Fruit fly (Drosophila melanogaster) whole organism, embryonic: Measurements from ENCODE around the gene SMSr.

Experiments used
- Abd-B ChIP-seq: fragments of 200-800 bp; sonication (Bioruptor generic); optimal IDR thresholded peaks from 2 replicates; lab custom pipeline; 2018; ENCODE audit warnings: missing biosample characterization, mild to moderate bottlenecking, missing genetic modification characterization, moderate library complexity
- BtbVII ChIP-seq: fragments of 200-800 bp; sonication (Bioruptor generic); optimal IDR thresholded peaks from 3 replicates; lab custom pipeline; 2017; ENCODE audit warnings: missing biosample characterization, mild to moderate bottlenecking, missing genetic modification characterization
- CG10321 ChIP-seq: fragments of 200-800 bp; sonication (Bioruptor generic); IDR thresholded peaks from 2 replicates; pipeline ENCODE4 v1.3.6; 2022; ENCODE audit warnings: missing biosample characterization, missing genetic modification characterization
- CG10654 ChIP-seq: fragments of 200-800 bp; sonication (Bioruptor generic); optimal IDR thresholded peaks from 2 replicates; lab custom pipeline; 2016; ENCODE audit warnings: missing biosample characterization, missing genetic modification characterization
- CG11504 ChIP-seq: fragments of 200-800 bp; sonication (Bioruptor generic); optimal IDR thresholded peaks from 3 replicates; lab custom pipeline; 2019; ENCODE audit warnings: missing biosample characterization, mild to moderate bottlenecking, missing genetic modification characterization, moderate library complexity
- CG12391 ChIP-seq: fragments of 200-800 bp; sonication (Bioruptor generic); optimal IDR thresholded peaks from 3 replicates; lab custom pipeline; 2018; ENCODE audit warnings: missing biosample characterization, mild to moderate bottlenecking, missing genetic modification characterization, moderate library complexity
- CG15601 ChIP-seq: fragments of 200-800 bp; sonication (Bioruptor generic); optimal IDR thresholded peaks from 3 replicates; lab custom pipeline; 2019; ENCODE audit warnings: missing biosample characterization, mild to moderate bottlenecking, missing genetic modification characterization, moderate library complexity
- CG17361 ChIP-seq: fragments of 200-800 bp; sonication (Bioruptor generic); IDR thresholded peaks from 3 replicates; pipeline ENCODE4 v1.3.6; 2022; ENCODE audit warnings: missing biosample characterization, missing genetic modification characterization
- CG17385 ChIP-seq: fragments of 200-800 bp; sonication (Bioruptor generic); optimal IDR thresholded peaks from 3 replicates; lab custom pipeline; 2018; ENCODE audit warnings: missing biosample characterization, mild to moderate bottlenecking, missing genetic modification characterization
- CG2120 ChIP-seq: fragments of 200-800 bp; sonication (Bioruptor generic); optimal IDR thresholded peaks from 3 replicates; lab custom pipeline; 2016; ENCODE audit warnings: missing biosample characterization, missing genetic modification characterization
- CG2712 ChIP-seq: fragments of 200-800 bp; optimal IDR thresholded peaks from 3 replicates; lab custom pipeline; 2019; ENCODE audit warnings: missing biosample characterization, mild to moderate bottlenecking, missing genetic modification characterization, moderate library complexity
- CG3163 ChIP-seq: fragments of 200-800 bp; sonication (Bioruptor generic); optimal IDR thresholded peaks from 3 replicates; lab custom pipeline; 2016; ENCODE audit warnings: missing biosample characterization, missing genetic modification characterization
- CG3995 ChIP-seq: fragments of 200-800 bp; sonication (Bioruptor generic); optimal IDR thresholded peaks from 3 replicates; lab custom pipeline; 2016; ENCODE audit warnings: missing biosample characterization, missing genetic modification characterization
- CG4707 ChIP-seq: fragments of 200-800 bp; sonication (Bioruptor generic); optimal IDR thresholded peaks from 2 replicates; lab custom pipeline; 2018; ENCODE audit warnings: missing biosample characterization, mild to moderate bottlenecking, missing genetic modification characterization, moderate library complexity
- CG6683 ChIP-seq: fragments of 200-800 bp; sonication (Bioruptor generic); optimal IDR thresholded peaks from 2 replicates; lab custom pipeline; 2017; ENCODE audit warnings: missing biosample characterization, mild to moderate bottlenecking, missing genetic modification characterization, missing genetic modification reagents
- CG7372 ChIP-seq: fragments of 200-800 bp; sonication (Bioruptor generic); IDR thresholded peaks from 2 replicates; pipeline ENCODE4 v1.3.6; 2022; ENCODE audit warnings: missing biosample characterization, missing genetic modification characterization
- CG8359 ChIP-seq: fragments of 200-800 bp; sonication (Bioruptor generic); optimal IDR thresholded peaks from 2 replicates; lab custom pipeline; 2017; ENCODE audit warnings: missing biosample characterization, mild to moderate bottlenecking, missing genetic modification characterization, borderline replicate concordance
- CG8765 ChIP-seq: fragments of 200-800 bp; sonication (Bioruptor generic); IDR thresholded peaks from 2 replicates; pipeline ENCODE4 v1.3.6; 2022; ENCODE audit warnings: missing biosample characterization, missing genetic modification characterization
- CG9437 ChIP-seq: fragments of 200-800 bp; sonication (Bioruptor generic); optimal IDR thresholded peaks from 2 replicates; lab custom pipeline; 2018; ENCODE audit warnings: missing biosample characterization, mild to moderate bottlenecking, missing genetic modification characterization
- CTCF ChIP-seq: fragments of 200-800 bp; sonication (Bioruptor generic); optimal IDR thresholded peaks from 2 replicates; lab custom pipeline; 2017; ENCODE audit warnings: missing biosample characterization, mild to moderate bottlenecking, missing genetic modification characterization, moderate library complexity
- CoRest ChIP-seq: fragments of 200-800 bp; sonication (Bioruptor generic); optimal IDR thresholded peaks from 3 replicates; lab custom pipeline; 2018; ENCODE audit warnings: missing biosample characterization, mild to moderate bottlenecking, missing genetic modification characterization, moderate library complexity
- D ChIP-seq, 2 experiments: fragments of 200-800 bp in 1 of 2; fragments of >200 bp in 1 of 2; sonication (Bioruptor generic) in 1 of 2; optimal IDR thresholded peaks; 2 replicates in 1 of 2; 3 replicates in 1 of 2; lab custom pipeline; 2017; ENCODE audit warnings: mild to moderate bottlenecking in 1 of 2, missing biosample characterization in 1 of 2, missing genetic modification characterization in 1 of 2, missing genetic modification reagents in 1 of 2
- D19A ChIP-seq: fragments of 200-800 bp; optimal IDR thresholded peaks from 3 replicates; lab custom pipeline; 2019; ENCODE audit warnings: missing biosample characterization, mild to moderate bottlenecking, missing genetic modification characterization, moderate library complexity
- Elba2 ChIP-seq: fragments of 200-800 bp; sonication (Bioruptor generic); optimal IDR thresholded peaks from 3 replicates; lab custom pipeline; 2016; ENCODE audit warnings: missing biosample characterization, missing genetic modification characterization
- Jarid2 ChIP-seq: fragments of 200-800 bp; sonication (Bioruptor generic); optimal IDR thresholded peaks from 3 replicates; lab custom pipeline; 2017; ENCODE audit warnings: mild to moderate bottlenecking, missing biosample characterization, missing genetic modification reagents, missing genetic modification characterization
- Nf-YA ChIP-seq: fragments of 200-800 bp; sonication (Bioruptor generic); IDR thresholded peaks from 2 replicates; pipeline ENCODE4 v1.3.6; 2022; ENCODE audit warnings: missing biosample characterization, missing genetic modification characterization
- Sox102F ChIP-seq: fragments of 200-800 bp; sonication (Bioruptor generic); optimal IDR thresholded peaks from 2 replicates; lab custom pipeline; 2018; ENCODE audit warnings: missing biosample characterization, mild to moderate bottlenecking, missing genetic modification characterization, moderate library complexity
- Sry-β ChIP-seq: fragments of 200-800 bp; sonication (Bioruptor generic); optimal IDR thresholded peaks from 2 replicates; lab custom pipeline; 2018; ENCODE audit warnings: missing biosample characterization, mild to moderate bottlenecking, missing genetic modification characterization, moderate library complexity
- Tbp ChIP-seq: fragments of >200 bp; optimal IDR thresholded peaks from 2 replicates; lab custom pipeline; 2018; ENCODE audit warnings: missing biosample characterization, missing genetic modification characterization
- aop ChIP-seq: fragments of 200-800 bp; sonication (Bioruptor generic); IDR thresholded peaks from 2 replicates; pipeline ENCODE4 v1.3.6; 2022; ENCODE audit warnings: missing biosample characterization, missing genetic modification characterization
- ase ChIP-seq: fragments of 200-800 bp; sonication (Bioruptor generic); IDR thresholded peaks from 3 replicates; pipeline ENCODE4 v1.3.6; 2022; ENCODE audit warnings: missing biosample characterization, missing genetic modification characterization
- chif ChIP-seq, 2 experiments: fragments of 200-800 bp; sonication (Bioruptor generic); optimal IDR thresholded peaks; 3 replicates each; lab custom pipeline; 2016; ENCODE audit warnings: missing biosample characterization in 2 of 2, missing genetic modification characterization in 2 of 2
- esg ChIP-seq: fragments of 200-800 bp; sonication (Bioruptor generic); conservative IDR thresholded peaks from 2 replicates; pipeline ENCODE4 v1.3.6; 2022; ENCODE audit warnings: missing biosample characterization, missing genetic modification characterization
- eyg ChIP-seq: fragments of 200-800 bp; sonication (Bioruptor generic); optimal IDR thresholded peaks from 3 replicates; lab custom pipeline; 2016; ENCODE audit warnings: missing biosample characterization, missing genetic modification characterization
- fd3F ChIP-seq: fragments of 200-800 bp; sonication (Bioruptor generic); optimal IDR thresholded peaks from 2 replicates; lab custom pipeline; 2018; ENCODE audit warnings: missing biosample characterization, mild to moderate bottlenecking, missing genetic modification characterization, moderate library complexity
- fd64A ChIP-seq: fragments of 200-800 bp; sonication (Bioruptor generic); optimal IDR thresholded peaks from 3 replicates; lab custom pipeline; 2018; ENCODE audit warnings: missing biosample characterization, mild to moderate bottlenecking, missing genetic modification characterization
- gfzf ChIP-seq: fragments of 200-800 bp; sonication (Bioruptor generic); optimal IDR thresholded peaks from 2 replicates; lab custom pipeline; 2016; ENCODE audit warnings: missing biosample characterization, mild to moderate bottlenecking, missing genetic modification characterization, moderate library complexity
- lov ChIP-seq, 2 experiments: fragments of 200-800 bp in 1 of 2; fragments of >200 bp in 1 of 2; sonication (Bioruptor generic) in 1 of 2; IDR thresholded peaks in 1 of 2; optimal IDR thresholded peaks in 1 of 2; 2 replicates in 1 of 2; 3 replicates in 1 of 2; pipeline versions ENCODE4 v1.3.6 to Lab custom; 2017 to 2022; ENCODE audit warnings: missing biosample characterization in 1 of 2, missing genetic modification characterization in 1 of 2
- nau ChIP-seq: fragments of 200-800 bp; sonication (Bioruptor generic); optimal IDR thresholded peaks from 3 replicates; lab custom pipeline; 2017; ENCODE audit warnings: missing biosample characterization, mild to moderate bottlenecking, missing genetic modification characterization, missing genetic modification reagents
- nerfin-2 ChIP-seq: fragments of 200-800 bp; sonication (Bioruptor generic); IDR thresholded peaks from 2 replicates; pipeline ENCODE4 v1.3.6; 2022; ENCODE audit warnings: missing biosample characterization, missing genetic modification characterization; ENCODE audit not compliant: partially characterized antibody
- otp ChIP-seq: fragments of 200-800 bp; sonication (Bioruptor generic); IDR thresholded peaks from 3 replicates; pipeline ENCODE4, ENCODE4 v1.3.6; 2022; ENCODE audit warnings: missing biosample characterization, missing genetic modification characterization
- scrt ChIP-seq: fragments of 200-800 bp; sonication (Bioruptor generic); optimal IDR thresholded peaks from 2 replicates; lab custom pipeline; 2018; ENCODE audit warnings: missing biosample characterization, mild to moderate bottlenecking, missing genetic modification characterization, moderate library complexity
- sens-2 ChIP-seq: fragments of 200-800 bp; sonication (Bioruptor generic); IDR thresholded peaks from 2 replicates; pipeline ENCODE4 v1.3.6; 2022; ENCODE audit warnings: missing biosample characterization, missing genetic modification characterization
- sisA ChIP-seq: fragments of 200-800 bp; sonication (Bioruptor generic); IDR thresholded peaks from 2 replicates; pipeline ENCODE4 v1.3.6; 2022; ENCODE audit warnings: missing biosample characterization, missing genetic modification characterization
- slbo ChIP-seq: fragments of 200-800 bp; sonication (Bioruptor generic); IDR thresholded peaks from 2 replicates; pipeline ENCODE4 v1.3.6; 2022; ENCODE audit warnings: missing biosample characterization, missing genetic modification characterization
- stwl ChIP-seq: fragments of 200-800 bp; sonication (Bioruptor generic); optimal IDR thresholded peaks from 3 replicates; lab custom pipeline; 2018; ENCODE audit warnings: missing biosample characterization, mild to moderate bottlenecking, missing genetic modification characterization, moderate library complexity
- tna ChIP-seq: fragments of 200-800 bp; sonication (Bioruptor generic); IDR thresholded peaks from 2 replicates; pipeline ENCODE4 v1.3.6; 2022; ENCODE audit warnings: missing biosample characterization, missing genetic modification characterization; ENCODE audit not compliant: partially characterized antibody
- ttk ChIP-seq: fragments of 200-800 bp; sonication (Bioruptor generic); IDR thresholded peaks from 2 replicates; pipeline ENCODE4 v2.1.2; 2022; ENCODE audit warnings: missing biosample characterization, missing genetic modification characterization
- vfl ChIP-seq: fragments of 200-800 bp; sonication (Bioruptor generic); optimal IDR thresholded peaks from 2 replicates; lab custom pipeline; 2016; ENCODE audit warnings: missing biosample characterization, missing genetic modification characterization
- zf30C ChIP-seq: fragments of 200-800 bp; sonication (Bioruptor generic); optimal IDR thresholded peaks from 3 replicates; lab custom pipeline; 2018; ENCODE audit warnings: missing biosample characterization, mild to moderate bottlenecking, missing genetic modification characterization

Gene SMSr

dm6 chr3L:7370231-7370882, 10.9 kb downstream of the SMSr start (continued):
- no peak for TF ChIP-seq CG12391 (tag; lab: Kevin White, UChicago)
- no peak for TF ChIP-seq Sry-β (GFP tag; lab: Kevin White, UChicago)
- no peak for TF ChIP-seq otp (GFP tag; lab: Robert Waterston, UW)
- TF ChIP-seq slbo (GFP tag; lab: Robert Waterston, UW): no peak
- no peak for TF ChIP-seq CG4707 (GFP tag; lab: Kevin White, UChicago)
- TF ChIP-seq nau (GFP tag; lab: Kevin White, UChicago): no peak
- TF ChIP-seq CG10321 (GFP tag; lab: Robert Waterston, UW): peak; percentile 96
- no peak for TF ChIP-seq CG11504 (tag; lab: Kevin White, UChicago)
- peak; percentile 95 for TF ChIP-seq CG17385 (GFP tag; lab: Kevin White, UChicago)
- TF ChIP-seq CG10654 (GFP tag; lab: Kevin White, UChicago): no peak
- TF ChIP-seq vfl: no peak
- TF ChIP-seq CG9437 (GFP tag; lab: Kevin White, UChicago): peak; percentile 93
- TF ChIP-seq ttk (GFP tag; lab: Robert Waterston, UW): no peak
- no peak for TF ChIP-seq aop (GFP tag; lab: Robert Waterston, UW)
- TF ChIP-seq sisA: no peak
- no peak for TF ChIP-seq Nf-YA (GFP tag; lab: Robert Waterston, UW)
- TF ChIP-seq chif (GFP tag; optimal IDR thresholded peaks at IDR 0.05; lab: Kevin White, UChicago): no peak
- TF ChIP-seq esg (GFP tag; lab: Robert Waterston, UW): no peak
- TF ChIP-seq CG17361 (GFP tag; lab: Robert Waterston, UW): no peak
- no peak for TF ChIP-seq lov (optimal IDR thresholded peaks at IDR 0.05; lab: Kevin White, UChicago)
- TF ChIP-seq lov (GFP tag; IDR thresholded peaks at IDR 0.05; lab: Robert Waterston, UW): no peak
- TF ChIP-seq Jarid2 (GFP tag; lab: Kevin White, UChicago): no peak
- TF ChIP-seq fd64A: no peak
- no peak for TF ChIP-seq eyg (GFP tag; lab: Kevin White, UChicago)
- TF ChIP-seq CG2120 (GFP tag; lab: Kevin White, UChicago): no peak
- no peak for TF ChIP-seq D19A
- no peak for TF ChIP-seq sens-2
- TF ChIP-seq Tbp (GFP tag; lab: Kevin White, UChicago): no peak
- peak; percentile 20 for TF ChIP-seq CG3163 (GFP tag; lab: Kevin White, UChicago)
- no peak for TF ChIP-seq CG15601 (tag; lab: Kevin White, UChicago)
- no peak for TF ChIP-seq Abd-B (GFP tag; lab: Kevin White, UChicago)
- no peak for TF ChIP-seq zf30C
- peak; percentile 64 for TF ChIP-seq scrt (GFP tag; lab: Kevin White, UChicago)
- TF ChIP-seq tna: no peak; the same call in 1 of the 2 replicates
- TF ChIP-seq BtbVII (GFP tag; lab: Kevin White, UChicago): no peak
- no peak for TF ChIP-seq stwl (tag; lab: Kevin White, UChicago)
- TF ChIP-seq CG3995 (GFP tag; lab: Kevin White, UChicago): no peak
- no peak for TF ChIP-seq CG6683 (GFP tag; lab: Kevin White, UChicago)
- TF ChIP-seq CG8765 (GFP tag; lab: Robert Waterston, UW): no peak
- TF ChIP-seq Sox102F (GFP tag; lab: Kevin White, UChicago): no peak
- no peak for TF ChIP-seq CG8359 (GFP tag; lab: Kevin White, UChicago)
- TF ChIP-seq D (optimal IDR thresholded peaks at IDR 0.05; lab: Kevin White, UChicago): no peak
- no peak for TF ChIP-seq D (GFP tag; optimal IDR thresholded peaks at IDR 0.05; lab: Kevin White, UChicago)
- TF ChIP-seq Elba2: no peak
- peak; percentile 12 for TF ChIP-seq CG2712 (tag; lab: Kevin White, UChicago)
- TF ChIP-seq gfzf (GFP tag; lab: Kevin White, UChicago): no peak
- TF ChIP-seq fd3F (GFP tag; lab: Kevin White, UChicago): no peak
- TF ChIP-seq CoRest (tag; lab: Kevin White, UChicago): no peak
- TF ChIP-seq CTCF (GFP tag; lab: Kevin White, UChicago): no peak
- no peak for TF ChIP-seq nerfin-2 (GFP tag; lab: Robert Waterston, UW)
- TF ChIP-seq CG7372: no peak
- TF ChIP-seq ase (GFP tag; lab: Robert Waterston, UW): no peak
